Worm (Caenorhabditis elegans) whole organism, young adult: ENCODE data around the gene lev-8.
A peak's percentile ranks its signal among the peaks of the same experiment; 100 is the strongest.

ENCODE experiments used
- B0035.1 ChIP-seq: sonication (generic microtip); optimal IDR thresholded peaks from 2 replicates; lab custom pipeline; 2016; ENCODE audit warnings: missing genetic modification characterization, mild to moderate bottlenecking, missing compliant biosample characterization, missing genotype, missing genetic modification reagents
- F22D6.2 ChIP-seq: sonication (generic microtip); optimal IDR thresholded peaks from 2 replicates; lab custom pipeline; 2016; ENCODE audit warnings: mild to moderate bottlenecking, missing genetic modification characterization, missing compliant biosample characterization
- K12H6.12 ChIP-seq: fragments of 200-800 bp; sonication (Bioruptor generic); optimal IDR thresholded peaks from 2 replicates; lab custom pipeline; 2018; ENCODE audit warnings: mild to moderate bottlenecking, missing genetic modification characterization, missing compliant biosample characterization
- T07F8.4 ChIP-seq: sonication (generic microtip); optimal IDR thresholded peaks from 2 replicates; lab custom pipeline; 2016; ENCODE audit warnings: mild to moderate bottlenecking, missing genetic modification characterization, moderate library complexity, missing compliant biosample characterization
- Y79H2A.3 ChIP-seq: fragments of 200-800 bp; sonication (Bioruptor generic); conservative IDR thresholded peaks from 2 replicates; pipeline ENCODE4 v1.3.6; 2022; ENCODE audit warnings: missing genetic modification reagents, missing genetic modification characterization, missing compliant biosample characterization
- Y95B8A.8 ChIP-seq: fragments of 200-800 bp; sonication (Bioruptor generic); IDR thresholded peaks from 2 replicates; pipeline ENCODE4 v1.3.6; 2022; ENCODE audit warnings: missing genetic modification reagents, missing genetic modification characterization, missing compliant biosample characterization
- aptf-2 ChIP-seq: fragments of 200-800 bp; sonication (Bioruptor generic); conservative IDR thresholded peaks from 2 replicates; pipeline ENCODE4 v1.3.6; 2022; ENCODE audit warnings: missing genetic modification reagents, missing genetic modification characterization, missing compliant biosample characterization
- atf-7 ChIP-seq: sonication (generic microtip); optimal IDR thresholded peaks from 2 replicates; lab custom pipeline; 2017; ENCODE audit warnings: mild to moderate bottlenecking, missing genetic modification characterization, missing compliant biosample characterization
- attf-5 ChIP-seq: fragments of 200-800 bp; sonication (Bioruptor generic); optimal IDR thresholded peaks from 2 replicates; lab custom pipeline; 2018; ENCODE audit warnings: mild to moderate bottlenecking, missing genetic modification characterization, missing compliant biosample characterization
- attf-6 ChIP-seq: fragments of 200-800 bp; sonication (Bioruptor generic); IDR thresholded peaks from 2 replicates; pipeline ENCODE4 v1.3.6; 2022; ENCODE audit warnings: missing genetic modification reagents, missing genetic modification characterization, missing compliant biosample characterization
- bed-2 ChIP-seq: fragments of 200-800 bp; sonication (Bioruptor generic); IDR thresholded peaks from 2 replicates; pipeline ENCODE4 v1.3.6; 2022; ENCODE audit warnings: missing genetic modification reagents, missing genetic modification characterization, missing compliant biosample characterization
- cebp-1 ChIP-seq, 2 experiments: fragments of 200-800 bp in 1 of 2; sonication (Bioruptor generic) in 1 of 2; sonication (generic microtip) in 1 of 2; IDR thresholded peaks in 1 of 2; optimal IDR thresholded peaks in 1 of 2; 2 replicates each; pipeline versions ENCODE4 v1.3.6 to Lab custom; 2017 to 2022; ENCODE audit warnings: missing compliant biosample characterization in 2 of 2, missing genetic modification characterization in 2 of 2, mild to moderate bottlenecking in 1 of 2, missing genetic modification reagents in 1 of 2, moderate library complexity in 1 of 2
- dox-1 ChIP-seq: fragments of 200-800 bp; sonication (Bioruptor generic); IDR thresholded peaks from 2 replicates; pipeline ENCODE4 v1.3.6; 2022; ENCODE audit warnings: missing genetic modification reagents, missing genetic modification characterization, missing compliant biosample characterization
- dpff-1 ChIP-seq: sonication (generic microtip); optimal IDR thresholded peaks from 2 replicates; lab custom pipeline; 2017; ENCODE audit warnings: mild to moderate bottlenecking, missing genetic modification characterization, missing compliant biosample characterization
- efl-1 ChIP-seq: fragments of 150-350 bp; optimal IDR thresholded peaks from 2 replicates; lab custom pipeline; 2014; ENCODE audit warnings: missing biosample characterization, missing genetic modification reagents, missing genetic modification characterization
- egrh-3 ChIP-seq: fragments of 200-800 bp; sonication (Bioruptor generic); IDR thresholded peaks from 2 replicates; pipeline ENCODE4 v1.3.6; 2022; ENCODE audit warnings: missing genetic modification reagents, missing genetic modification characterization, missing compliant biosample characterization
- ets-4 ChIP-seq: fragments of 200-800 bp; sonication (Bioruptor generic); optimal IDR thresholded peaks from 2 replicates; lab custom pipeline; 2018; ENCODE audit warnings: mild to moderate bottlenecking, missing genetic modification characterization, missing compliant biosample characterization
- fkh-3 ChIP-seq: sonication (generic microtip); optimal IDR thresholded peaks from 2 replicates; lab custom pipeline; 2016; ENCODE audit warnings: mild to moderate bottlenecking, missing genetic modification characterization, missing compliant biosample characterization
- gei-17 ChIP-seq: fragments of 200-800 bp; sonication (Bioruptor generic); optimal IDR thresholded peaks from 2 replicates; lab custom pipeline; 2018; ENCODE audit warnings: mild to moderate bottlenecking, missing genetic modification characterization, missing compliant biosample characterization
- hrde-1 ChIP-seq: sonication (generic microtip); optimal IDR thresholded peaks from 2 replicates; lab custom pipeline; 2016; ENCODE audit warnings: missing genetic modification characterization, mild to moderate bottlenecking, missing compliant biosample characterization, moderate library complexity, missing genotype, missing genetic modification reagents, borderline replicate concordance
- let-607 ChIP-seq, 2 experiments: fragments of 200-800 bp in 1 of 2; sonication (Bioruptor generic) in 1 of 2; sonication (generic microtip) in 1 of 2; optimal IDR thresholded peaks; 2 replicates each; lab custom pipeline; 2016 to 2018; ENCODE audit warnings: mild to moderate bottlenecking in 2 of 2, missing compliant biosample characterization in 2 of 2, missing genetic modification characterization in 2 of 2, moderate library complexity in 2 of 2, missing genotype in 1 of 2
- lin-54 ChIP-seq: fragments of 200-800 bp; sonication (Bioruptor generic); optimal IDR thresholded peaks from 2 replicates; lab custom pipeline; 2018; ENCODE audit warnings: mild to moderate bottlenecking, missing genetic modification characterization, missing compliant biosample characterization
- lsl-1 ChIP-seq: fragments of 200-800 bp; sonication (Bioruptor generic); optimal IDR thresholded peaks from 2 replicates; lab custom pipeline; 2018; ENCODE audit warnings: mild to moderate bottlenecking, missing genetic modification characterization, moderate library complexity, missing compliant biosample characterization
- mcd-1 ChIP-seq: fragments of 200-800 bp; sonication (Bioruptor generic); IDR thresholded peaks from 2 replicates; pipeline ENCODE4 v1.3.6; 2022; ENCODE audit warnings: missing genetic modification reagents, missing genetic modification characterization, missing compliant biosample characterization
- nhr-80 ChIP-seq: sonication (generic microtip); optimal IDR thresholded peaks from 2 replicates; lab custom pipeline; 2016; ENCODE audit warnings: missing genetic modification characterization, missing compliant biosample characterization
- repo-1 ChIP-seq: sonication (generic microtip); optimal IDR thresholded peaks from 2 replicates; lab custom pipeline; 2017; ENCODE audit warnings: mild to moderate bottlenecking, missing genetic modification characterization, missing compliant biosample characterization
- rpc-1 ChIP-seq, 2 experiments: fragments of 150-350 bp in 1 of 2; sonication (generic microtip) in 1 of 2; optimal IDR thresholded peaks; 2 replicates each; lab custom pipeline; 2014 to 2018; ENCODE audit warnings: missing biosample characterization in 1 of 2, missing genetic modification characterization in 1 of 2, missing genetic modification reagents in 1 of 2, missing genotype in 1 of 2
- sea-2 ChIP-seq: fragments of 200-800 bp; sonication (Bioruptor generic); IDR thresholded peaks from 2 replicates; pipeline ENCODE4 v1.3.6; 2022; ENCODE audit warnings: missing genetic modification characterization, missing compliant biosample characterization
- snpc-1.1 ChIP-seq: sonication (generic microtip); optimal IDR thresholded peaks from 2 replicates; lab custom pipeline; 2017; ENCODE audit warnings: missing genetic modification characterization, mild to moderate bottlenecking, missing compliant biosample characterization, antibody characterized with exemption, moderate library complexity, missing genotype, missing genetic modification reagents; ENCODE audit not compliant: insufficient read depth
- snpc-1.3 ChIP-seq: sonication (generic microtip); optimal IDR thresholded peaks from 2 replicates; lab custom pipeline; 2017; ENCODE audit warnings: missing genetic modification characterization, mild to moderate bottlenecking, missing compliant biosample characterization, antibody characterized with exemption, moderate library complexity, missing genotype, missing genetic modification reagents; ENCODE audit not compliant: insufficient read depth
- snpc-4 ChIP-seq, 5 experiments: fragments of 150-350 bp in 1 of 5; sonication (generic microtip) in 4 of 5; optimal IDR thresholded peaks; 2 replicates each; lab custom pipeline; 2014 to 2018; ENCODE audit warnings: missing genetic modification characterization in 5 of 5, missing biosample characterization in 3 of 5, antibody characterized with exemption in 2 of 5, mild to moderate bottlenecking in 2 of 5, missing compliant biosample characterization in 2 of 5, missing genotype in 2 of 5, moderate library complexity in 2 of 5, missing genetic modification reagents in 1 of 5
- somi-1 ChIP-seq: fragments of 200-800 bp; sonication (Bioruptor generic); optimal IDR thresholded peaks from 2 replicates; lab custom pipeline; 2018; ENCODE audit warnings: mild to moderate bottlenecking, missing genetic modification characterization, missing compliant biosample characterization
- zfh-2 ChIP-seq: fragments of 200-800 bp; sonication (Bioruptor generic); conservative IDR thresholded peaks from 2 replicates; pipeline ENCODE4 v1.3.6; 2022; ENCODE audit warnings: missing genetic modification reagents, missing genetic modification characterization, missing compliant biosample characterization
- ztf-18 ChIP-seq: sonication (generic microtip); optimal IDR thresholded peaks from 2 replicates; lab custom pipeline; 2016; ENCODE audit warnings: missing genotype, mild to moderate bottlenecking, missing genetic modification characterization, missing compliant biosample characterization
- ztf-26 ChIP-seq: sonication (generic microtip); optimal IDR thresholded peaks from 2 replicates; lab custom pipeline; 2017; ENCODE audit warnings: missing genetic modification characterization, missing compliant biosample characterization
- ztf-28 ChIP-seq: fragments of 200-800 bp; sonication (Bioruptor generic); IDR thresholded peaks from 2 replicates; pipeline ENCODE4 v1.3.6; 2022; ENCODE audit warnings: missing genetic modification reagents, missing genetic modification characterization, missing compliant biosample characterization
- ztf-6 ChIP-seq: fragments of 200-800 bp; sonication (Bioruptor generic); IDR thresholded peaks from 2 replicates; pipeline ENCODE4 v1.3.6; 2022; ENCODE audit warnings: missing genetic modification reagents, missing genetic modification characterization, missing compliant biosample characterization

lev-8 gene

DNA sequence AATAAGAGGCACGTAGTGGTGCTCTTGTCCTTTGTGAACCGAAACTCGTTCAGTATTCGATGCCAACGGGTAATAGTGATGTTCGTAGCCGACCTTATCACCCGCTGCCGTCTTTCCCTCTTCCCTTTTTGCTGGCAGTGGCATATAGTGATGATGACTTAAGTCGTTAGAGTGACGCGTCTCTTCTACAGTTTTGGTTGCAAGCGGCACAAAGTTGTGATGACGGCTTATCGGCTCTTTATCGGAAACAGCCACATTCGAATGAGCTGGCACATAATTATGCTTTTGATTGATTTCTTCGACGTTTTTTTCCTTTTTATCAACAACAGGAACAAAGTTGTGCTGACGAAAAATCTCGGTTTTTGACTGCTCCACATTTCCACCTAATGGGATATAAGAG, 45.3 kb upstream of the lev-8 start (continued):
- TF ChIP-seq snpc-1.1 (tag; lab: Kevin White, UChicago) (no peak), dpff-1 (tag; lab: Kevin White, UChicago) (no peak), cebp-1 (GFP tag; IDR thresholded peaks at IDR 0.05; lab: Robert Waterston, UW) (no peak), cebp-1 (tag; optimal IDR thresholded peaks at IDR 0.05; lab: Kevin White, UChicago) (peak; percentile 50), lsl-1 (GFP tag; lab: Kevin White, UChicago) (no peak), B0035.1 (tag; lab: Kevin White, UChicago) (no peak), T07F8.4 (tag; lab: Kevin White, UChicago) (no peak), repo-1 (tag; lab: Kevin White, UChicago) (no peak), Y79H2A.3 (GFP tag; lab: Robert Waterston, UW) (no peak), lin-54 (GFP tag; lab: Kevin White, UChicago) (no peak), snpc-1.3 (tag; lab: Kevin White, UChicago) (no peak), fkh-3 (no peak), efl-1 (GFP tag; lab: Kevin White, UChicago) (no peak)
- TF ChIP-seq, all 124 proteins: peak for 14

DNA sequence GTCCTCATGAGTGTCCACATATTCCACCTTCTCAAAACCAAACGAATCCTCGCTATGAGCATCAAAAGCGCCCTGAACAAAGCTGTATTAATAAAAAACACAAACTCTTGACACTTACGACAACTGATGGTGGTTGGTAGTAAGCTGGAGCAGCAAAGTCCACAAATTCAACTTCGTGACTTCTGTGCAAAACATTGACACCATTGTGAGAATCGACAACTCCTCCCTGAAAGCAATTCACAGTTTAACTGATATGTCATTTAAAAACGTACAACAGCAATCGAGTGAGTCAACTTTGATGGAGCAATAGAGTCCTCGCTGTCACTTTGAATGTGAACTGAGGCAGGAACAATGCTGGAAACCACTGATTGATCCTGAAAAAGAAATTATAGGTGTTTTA, 43.3 kb upstream of the lev-8 start:
- TF ChIP-seq nhr-80 (tag; lab: Kevin White, UChicago) (peak; percentile 33), efl-1 (GFP tag; lab: Kevin White, UChicago) (no peak)

DNA sequence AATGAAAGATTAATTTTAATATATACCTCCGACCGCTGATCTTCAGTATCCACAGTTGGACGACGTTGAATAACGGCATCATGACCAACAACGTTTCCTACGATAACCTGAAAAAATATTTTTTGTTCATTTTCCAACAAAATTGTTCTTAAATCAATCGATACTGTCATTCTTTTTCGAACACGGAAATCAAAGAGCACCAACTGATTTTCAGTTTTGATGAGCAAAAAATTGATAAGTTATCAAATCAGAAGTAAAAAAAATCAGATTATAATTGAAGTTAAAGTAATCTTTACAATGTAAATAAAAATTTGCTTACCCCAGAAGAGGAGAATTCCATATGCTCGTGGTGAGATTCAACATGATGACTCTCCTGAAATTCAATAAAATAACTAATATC, 42.3 kb upstream of the lev-8 start:
- TF ChIP-seq aptf-2 (GFP tag; lab: Robert Waterston, UW) (no peak), bed-2 (GFP tag; lab: Robert Waterston, UW) (no peak), egrh-3 (GFP tag; lab: Robert Waterston, UW) (no peak)

DNA sequence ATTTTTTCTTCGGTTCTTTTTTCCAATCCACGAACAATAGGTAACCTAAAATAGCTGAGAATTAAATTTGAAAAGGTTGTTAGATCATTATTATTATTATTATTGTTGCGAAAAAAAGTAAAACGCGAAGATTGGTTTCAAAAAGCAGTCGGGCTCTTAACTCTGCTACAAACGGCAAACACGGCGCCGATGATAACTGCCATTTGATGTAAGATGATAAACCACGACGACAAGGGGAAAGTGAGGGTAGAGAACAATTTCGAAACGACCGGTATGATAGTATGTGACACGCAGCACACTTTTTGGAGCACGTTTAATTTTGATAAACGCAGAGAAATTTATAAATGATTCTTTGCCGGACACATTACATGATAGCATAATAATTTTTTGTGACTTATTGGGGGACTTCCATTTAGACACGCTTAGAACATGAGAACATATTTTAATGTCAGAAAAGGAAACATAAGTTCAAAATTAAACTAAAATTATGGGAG, 41.7 kb upstream of the lev-8 start, which contains the start of gene hpo-34:
Gene hpo-34, minus strand, starts transcription at position 51 of the 494 bp plus-strand sequence.
- TF ChIP-seq snpc-1.1 (tag; lab: Kevin White, UChicago) (no peak), snpc-4 (GFP tag; optimal IDR thresholded peaks at IDR 0.05; lab: Kevin White, UChicago) (no peak), snpc-4 (tag; optimal IDR thresholded peaks at IDR 0.05; lab: Kevin White, UChicago) (peak in 1 of 4 experiments; percentile 25), cebp-1 (GFP tag; IDR thresholded peaks at IDR 0.05; lab: Robert Waterston, UW) (no peak; the same call in 1 of the 2 replicates), cebp-1 (tag; optimal IDR thresholded peaks at IDR 0.05; lab: Kevin White, UChicago) (peak; percentile 69), attf-6 (no peak), sea-2 (GFP tag; lab: Robert Waterston, UW) (no peak), somi-1 (GFP tag; lab: Kevin White, UChicago) (no peak), nhr-80 (tag; lab: Kevin White, UChicago) (peak; percentile 98), let-607 (tag; optimal IDR thresholded peaks at IDR 0.05; lab: Kevin White, UChicago) (peak; percentile 62 to 80), dox-1 (GFP tag; lab: Robert Waterston, UW) (peak; percentile 60), atf-7 (tag; lab: Kevin White, UChicago) (peak; percentile 41), ets-4 (peak; percentile 56)

DNA sequence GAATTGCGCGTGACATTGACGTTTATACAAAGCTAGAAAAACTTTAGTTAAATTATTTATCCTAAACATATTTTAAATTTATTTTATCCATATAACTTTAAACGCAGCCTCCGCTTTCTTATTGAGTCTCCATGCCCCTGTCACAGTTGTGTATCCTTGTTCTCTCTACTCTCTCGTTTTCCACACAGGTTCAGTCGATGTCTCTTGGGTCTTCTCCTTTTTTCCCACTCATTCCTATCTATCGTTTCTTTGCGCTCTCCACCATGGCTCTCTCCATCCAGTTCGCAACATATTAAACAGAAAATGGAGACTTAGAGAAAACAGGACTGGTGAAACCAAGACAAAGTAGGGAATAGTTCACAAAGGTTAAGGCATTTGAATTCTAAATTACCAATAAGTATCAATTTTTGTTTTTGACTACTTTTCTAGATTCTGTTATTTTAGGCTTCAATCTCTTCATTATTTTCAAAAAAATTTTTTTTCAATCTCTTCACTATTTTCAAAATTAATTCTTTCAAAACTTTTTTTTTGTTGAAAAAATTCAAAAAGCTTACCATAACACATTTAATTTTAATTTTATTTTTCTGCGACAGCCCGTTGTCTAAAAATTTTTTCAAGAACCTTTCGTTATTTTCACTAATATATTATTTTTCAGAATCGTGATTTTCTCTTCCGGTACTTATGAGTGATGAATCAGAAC, 38.5 kb upstream of the lev-8 start, which contains the start of gene sdc-2:
Gene sdc-2, plus strand, starts transcription at position 650 of the 700 bp plus-strand sequence.
- no peak; the same call in 1 of the 2 replicates for TF ChIP-seq mcd-1 (GFP tag; lab: Robert Waterston, UW)
- TF ChIP-seq ztf-18 (tag; lab: Kevin White, UChicago) = no peak
- peak; percentile 37 for TF ChIP-seq K12H6.12
- TF ChIP-seq ztf-26 (tag; lab: Kevin White, UChicago) = peak; percentile 66
- peak; percentile 93 for TF ChIP-seq gei-17 (GFP tag; lab: Kevin White, UChicago)
- no peak for TF ChIP-seq rpc-1 (optimal IDR thresholded peaks at IDR 0.05; lab: Kevin White, UChicago)
- no peak for TF ChIP-seq rpc-1 (tag; optimal IDR thresholded peaks at IDR 0.05; lab: Kevin White, UChicago)
- no peak for TF ChIP-seq ztf-28 (GFP tag; lab: Robert Waterston, UW)
- no peak for TF ChIP-seq hrde-1 (tag; lab: Kevin White, UChicago)
- TF ChIP-seq ztf-6 (GFP tag; lab: Robert Waterston, UW) = no peak
- no peak for TF ChIP-seq zfh-2
- TF ChIP-seq nhr-80 (tag; lab: Kevin White, UChicago) = peak; percentile 77
- TF ChIP-seq attf-5 (GFP tag; lab: Kevin White, UChicago) = peak; percentile 20
- TF ChIP-seq Y95B8A.8 (GFP tag; lab: Robert Waterston, UW) = no peak
- TF ChIP-seq F22D6.2 (tag; lab: Kevin White, UChicago) = no peak
